Worm (Caenorhabditis elegans): ENCODE data around the gene Y14H12B.1.
A peak's percentile ranks its signal among the peaks of the same experiment; 100 is the strongest.

Gene Y14H12B.1

DNA sequence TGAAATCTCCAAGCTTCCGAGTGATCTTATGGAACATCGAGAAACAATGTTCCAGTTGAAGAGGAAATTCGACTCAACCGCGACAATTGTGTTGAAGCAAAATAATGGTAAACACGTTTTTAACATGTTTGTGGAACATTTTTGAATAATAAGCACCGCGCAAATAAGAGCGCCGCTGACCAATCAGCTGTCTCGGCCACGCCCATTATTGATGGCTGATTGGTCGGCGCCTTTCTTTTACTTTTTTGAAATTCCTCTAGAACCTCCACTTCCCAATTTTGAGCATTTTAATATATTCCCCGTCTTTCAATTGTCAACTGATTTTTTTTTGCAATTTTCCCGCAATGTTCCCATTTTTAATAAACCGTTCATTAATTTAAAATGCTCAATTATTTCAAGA, 26.1 kb upstream of the Y14H12B.1 start:
- TF ChIP-seq nfyb-1 (GFP tag; IDR thresholded peaks at IDR 0.05): 0 out of 2 replicates have a peak, but pooled peaks have one; percentile 54
- no peak for TF ChIP-seq attf-5 (GFP tag; optimal IDR thresholded peaks at IDR 0.05)

DNA sequence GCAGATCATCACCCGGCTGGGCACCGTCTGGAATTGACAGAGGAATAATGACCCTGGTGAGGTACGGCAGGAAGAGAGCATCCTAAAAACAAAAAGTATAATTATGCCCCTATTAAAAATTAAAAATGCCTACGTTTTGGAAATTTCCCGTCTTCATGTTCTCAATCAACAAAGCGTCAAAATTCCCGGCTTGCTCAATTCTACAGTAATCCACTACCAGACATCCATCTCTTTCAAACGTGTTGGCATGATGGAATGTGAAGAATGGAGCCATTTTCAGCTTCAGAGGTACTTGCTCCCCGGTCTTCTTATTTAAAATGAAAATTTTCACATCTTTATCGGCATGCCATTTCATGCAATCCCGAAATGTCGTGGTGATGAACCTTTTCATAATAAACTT, 24.9 kb upstream of the Y14H12B.1 start:
- no peak for TF ChIP-seq lin-40 (tag; optimal IDR thresholded peaks at IDR 0.05)
- no peak for TF ChIP-seq pbrm-1 (GFP tag; IDR thresholded peaks at IDR 0.05)
- no peak for TF ChIP-seq hmg-1.2 (GFP tag; IDR thresholded peaks at IDR 0.05)
- TF ChIP-seq hmg-20 (GFP tag; IDR thresholded peaks at IDR 0.05): no peak
- no peak for TF ChIP-seq ceh-40 (GFP tag; IDR thresholded peaks at IDR 0.05)
- no peak for TF ChIP-seq ama-1 (optimal IDR thresholded peaks at IDR 0.05)
- TF ChIP-seq ama-1 (GFP tag; optimal IDR thresholded peaks at IDR 0.05): no peak
- no peak for TF ChIP-seq dpff-1 (tag; optimal IDR thresholded peaks at IDR 0.05)
- no peak for TF ChIP-seq nfyb-1 (GFP tag; IDR thresholded peaks at IDR 0.05)
- no peak for TF ChIP-seq egrh-3 (GFP tag; IDR thresholded peaks at IDR 0.05)
- no peak for TF ChIP-seq bed-2 (GFP tag; IDR thresholded peaks at IDR 0.05)
- TF ChIP-seq ceh-79 (tag; optimal IDR thresholded peaks at IDR 0.05): no peak
- TF ChIP-seq B0261.1 (tag; optimal IDR thresholded peaks at IDR 0.05): no peak
- TF ChIP-seq F52B5.7 (tag; optimal IDR thresholded peaks at IDR 0.05): no peak
- TF ChIP-seq aptf-2 (GFP tag; conservative IDR thresholded peaks at IDR 0.05): no peak
- TF ChIP-seq nhr-80 (tag; optimal IDR thresholded peaks at IDR 0.05): no peak
- TF ChIP-seq Y95B8A.8 (GFP tag; IDR thresholded peaks at IDR 0.05): no peak
- TF ChIP-seq lag-1 (GFP tag; IDR thresholded peaks at IDR 0.05): no peak

DNA sequence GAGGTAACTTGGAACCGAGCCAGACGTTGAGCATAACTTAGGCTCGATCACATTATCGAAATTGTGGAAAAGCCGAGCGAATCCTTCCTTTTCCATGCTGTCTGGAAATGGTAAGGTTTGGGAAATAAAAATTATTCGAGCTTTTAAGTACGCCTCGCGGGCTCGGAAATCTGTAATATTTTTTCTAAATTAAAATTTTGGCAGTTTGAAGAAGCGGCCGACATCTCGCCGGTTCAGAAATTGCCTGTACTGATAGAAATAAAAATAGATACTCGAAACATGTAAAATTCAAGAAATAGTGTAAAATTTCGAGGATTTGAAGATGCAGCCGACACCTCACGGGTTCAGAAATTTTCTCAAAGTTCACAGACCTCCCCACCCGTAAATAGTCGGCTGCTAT, 23.5 kb upstream of the Y14H12B.1 start, which contains the start of gene bcmo-2:
Gene bcmo-2, minus strand, starts transcription at position 101 of the 400 bp plus-strand sequence.
- TF ChIP-seq C06A6.2 (GFP tag; conservative IDR thresholded peaks at IDR 0.05) (no peak), snpc-4 (GFP tag; optimal IDR thresholded peaks at IDR 0.05) (no peak), snpc-4 (tag; optimal IDR thresholded peaks at IDR 0.05) (peak in 2 of 4 experiments; percentile 1 to 35)

DNA sequence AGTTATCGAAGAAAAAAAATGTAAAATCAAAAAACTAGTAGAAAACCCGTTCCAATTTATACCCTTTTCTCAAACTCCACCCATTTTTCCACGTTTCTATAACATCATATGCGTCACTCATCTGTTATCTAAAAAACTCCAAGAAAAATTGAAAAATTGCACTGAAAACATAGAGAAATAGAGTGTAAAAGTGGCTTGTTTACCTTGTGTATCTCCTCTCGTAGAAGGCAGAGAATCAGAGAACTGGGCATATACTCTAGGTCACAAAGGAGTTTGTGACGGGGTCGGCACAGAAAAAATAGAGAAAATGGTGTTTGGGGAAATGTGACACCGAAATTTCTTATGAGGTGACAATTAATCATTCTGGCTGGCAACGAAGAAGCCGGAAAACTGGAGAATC, 23.0 kb upstream of the Y14H12B.1 start:
- peak; percentile 71; the same call in 1 of the 2 replicates for TF ChIP-seq nfyb-1 (GFP tag; IDR thresholded peaks at IDR 0.05)
- no peak for TF ChIP-seq B0035.1 (tag; optimal IDR thresholded peaks at IDR 0.05)
- no peak for TF ChIP-seq snpc-4 (GFP tag; optimal IDR thresholded peaks at IDR 0.05)
- TF ChIP-seq snpc-4 (tag; optimal IDR thresholded peaks at IDR 0.05): no peak
- no peak for TF ChIP-seq F10E7.11 (tag; optimal IDR thresholded peaks at IDR 0.05)
- peak; percentile 87 for TF ChIP-seq nhr-80 (tag; optimal IDR thresholded peaks at IDR 0.05)
- no peak for TF ChIP-seq K12H6.12 (tag; optimal IDR thresholded peaks at IDR 0.05)
- TF ChIP-seq cebp-1 (GFP tag; IDR thresholded peaks at IDR 0.05): no peak
- peak; percentile 55 for TF ChIP-seq cebp-1 (tag; optimal IDR thresholded peaks at IDR 0.05)
- TF ChIP-seq let-607 (tag; optimal IDR thresholded peaks at IDR 0.05): peak in 1 of 2 experiments; percentile 18
- TF ChIP-seq egl-44 (GFP tag; IDR thresholded peaks at IDR 0.05): no peak
- peak; percentile 53 for TF ChIP-seq attf-5 (GFP tag; optimal IDR thresholded peaks at IDR 0.05)
- TF ChIP-seq hmg-1.2 (GFP tag; IDR thresholded peaks at IDR 0.05): peak; percentile 43; the same call in 1 of the 2 replicates
- no peak for TF ChIP-seq ztf-18 (tag; optimal IDR thresholded peaks at IDR 0.05)
- TF ChIP-seq pha-4 (tag; optimal IDR thresholded peaks at IDR 0.05): peak; percentile 52
- no peak for TF ChIP-seq xnd-1 (tag; optimal IDR thresholded peaks at IDR 0.05)
- no peak for TF ChIP-seq ZK185.1 (tag; optimal IDR thresholded peaks at IDR 0.05; ENCODE audit: poor library complexity, severe bottlenecking)
- TF ChIP-seq dox-1 (GFP tag; IDR thresholded peaks at IDR 0.05): peak; percentile 45; the same call in 1 of the 2 replicates
- TF ChIP-seq ztf-26 (tag; optimal IDR thresholded peaks at IDR 0.05): no peak

Data from whole organism, young adult.